Fruit fly (Drosophila melanogaster) whole organism, embryonic: ENCODE results near the gene CG4210.

Source experiments
- BEAF-32 ChIP-seq: fragments of 200-800 bp; sonication (Bioruptor generic); optimal IDR thresholded peaks from 3 replicates; lab custom pipeline; 2017; ENCODE audit warnings: missing biosample characterization, missing genetic modification characterization, mild to moderate bottlenecking, moderate library complexity, missing genetic modification reagents
- Bdp1 ChIP-seq: fragments of 200-800 bp; sonication (Bioruptor generic); optimal IDR thresholded peaks from 3 replicates; lab custom pipeline; 2016; ENCODE audit warnings: missing biosample characterization, missing genetic modification characterization
- CG10321 ChIP-seq: fragments of 200-800 bp; sonication (Bioruptor generic); IDR thresholded peaks from 2 replicates; pipeline ENCODE4 v1.3.6; 2022; ENCODE audit warnings: missing biosample characterization, missing genetic modification characterization
- CG11504 ChIP-seq: fragments of 200-800 bp; sonication (Bioruptor generic); optimal IDR thresholded peaks from 3 replicates; lab custom pipeline; 2019; ENCODE audit warnings: missing biosample characterization, mild to moderate bottlenecking, missing genetic modification characterization, moderate library complexity
- CG11723 ChIP-seq: fragments of 200-800 bp; sonication (Bioruptor generic); optimal IDR thresholded peaks from 2 replicates; lab custom pipeline; 2017; ENCODE audit warnings: missing biosample characterization, mild to moderate bottlenecking, missing genetic modification characterization
- CG12155 ChIP-seq: fragments of 200-800 bp; sonication (Bioruptor generic); optimal IDR thresholded peaks from 3 replicates; lab custom pipeline; 2016; ENCODE audit warnings: missing biosample characterization, missing genetic modification characterization
- CG12659 ChIP-seq: fragments of 200-800 bp; sonication (Bioruptor generic); optimal IDR thresholded peaks from 3 replicates; lab custom pipeline; 2017; ENCODE audit warnings: mild to moderate bottlenecking, missing biosample characterization, missing genetic modification reagents, missing genetic modification characterization
- CG15601 ChIP-seq: fragments of 200-800 bp; sonication (Bioruptor generic); optimal IDR thresholded peaks from 3 replicates; lab custom pipeline; 2019; ENCODE audit warnings: missing biosample characterization, mild to moderate bottlenecking, missing genetic modification characterization, moderate library complexity
- CG17361 ChIP-seq: fragments of 200-800 bp; sonication (Bioruptor generic); IDR thresholded peaks from 3 replicates; pipeline ENCODE4 v1.3.6; 2022; ENCODE audit warnings: missing biosample characterization, missing genetic modification characterization
- CG2120 ChIP-seq: fragments of 200-800 bp; sonication (Bioruptor generic); optimal IDR thresholded peaks from 3 replicates; lab custom pipeline; 2016; ENCODE audit warnings: missing biosample characterization, missing genetic modification characterization
- CG2712 ChIP-seq: fragments of 200-800 bp; optimal IDR thresholded peaks from 3 replicates; lab custom pipeline; 2019; ENCODE audit warnings: missing biosample characterization, mild to moderate bottlenecking, missing genetic modification characterization, moderate library complexity
- CG30020 ChIP-seq: fragments of 200-800 bp; optimal IDR thresholded peaks from 2 replicates; lab custom pipeline; 2019; ENCODE audit warnings: missing biosample characterization, mild to moderate bottlenecking, missing genetic modification characterization, moderate library complexity
- CG34376 ChIP-seq: fragments of 200-800 bp; sonication (Bioruptor generic); optimal IDR thresholded peaks from 2 replicates; lab custom pipeline; 2018; ENCODE audit warnings: missing biosample characterization, mild to moderate bottlenecking, missing genetic modification characterization
- CG4328 ChIP-seq: fragments of 200-800 bp; sonication (Bioruptor generic); optimal IDR thresholded peaks from 3 replicates; lab custom pipeline; 2017; ENCODE audit warnings: missing biosample characterization, missing genetic modification reagents, missing genetic modification characterization
- CG4617 ChIP-seq: fragments of 200-800 bp; sonication (Bioruptor generic); optimal IDR thresholded peaks from 3 replicates; lab custom pipeline; 2016; ENCODE audit warnings: missing biosample characterization, missing genetic modification characterization, borderline replicate concordance
- CG7745 ChIP-seq: fragments of 200-800 bp; sonication (Bioruptor generic); optimal IDR thresholded peaks from 2 replicates; lab custom pipeline; 2018; ENCODE audit warnings: missing biosample characterization, mild to moderate bottlenecking, missing genetic modification characterization, moderate library complexity
- CG7786 ChIP-seq: fragments of 200-800 bp; sonication (Bioruptor generic); optimal IDR thresholded peaks from 2 replicates; lab custom pipeline; 2016; ENCODE audit warnings: missing biosample characterization, missing genetic modification characterization
- CG8359 ChIP-seq: fragments of 200-800 bp; sonication (Bioruptor generic); optimal IDR thresholded peaks from 2 replicates; lab custom pipeline; 2017; ENCODE audit warnings: missing biosample characterization, mild to moderate bottlenecking, missing genetic modification characterization, borderline replicate concordance
- CG9797 ChIP-seq: fragments of 200-800 bp; sonication (Bioruptor generic); optimal IDR thresholded peaks from 3 replicates; lab custom pipeline; 2018; ENCODE audit warnings: missing biosample characterization, mild to moderate bottlenecking, missing genetic modification characterization
- CG9932 ChIP-seq: fragments of 200-800 bp; sonication (Bioruptor generic); IDR thresholded peaks from 2 replicates; pipeline ENCODE4 v1.3.6; 2022; ENCODE audit warnings: missing biosample characterization, missing genetic modification characterization
- CoRest ChIP-seq: fragments of 200-800 bp; sonication (Bioruptor generic); optimal IDR thresholded peaks from 3 replicates; lab custom pipeline; 2018; ENCODE audit warnings: missing biosample characterization, mild to moderate bottlenecking, missing genetic modification characterization, moderate library complexity
- Doc3 ChIP-seq: fragments of 200-800 bp; sonication (Bioruptor generic); IDR thresholded peaks from 3 replicates; pipeline ENCODE4 v1.3.6; 2022; ENCODE audit warnings: missing biosample characterization, missing genetic modification characterization; ENCODE audit not compliant: partially characterized antibody
- Ets97D ChIP-seq: fragments of 200-800 bp; sonication (Bioruptor generic); optimal IDR thresholded peaks from 3 replicates; lab custom pipeline; 2016; ENCODE audit warnings: missing biosample characterization, missing genetic modification characterization
- HmgZ ChIP-seq: fragments of 200-800 bp; sonication (Bioruptor generic); optimal IDR thresholded peaks from 2 replicates; lab custom pipeline; 2018; ENCODE audit warnings: missing biosample characterization, mild to moderate bottlenecking, missing genetic modification characterization
- MBD-R2 ChIP-seq: fragments of 200-800 bp; sonication (Bioruptor generic); IDR thresholded peaks from 2 replicates; pipeline ENCODE4 v1.3.6; 2022; ENCODE audit warnings: missing biosample characterization, missing genetic modification characterization
- PHDP ChIP-seq: fragments of 200-800 bp; sonication (Bioruptor generic); optimal IDR thresholded peaks from 3 replicates; lab custom pipeline; 2018; ENCODE audit warnings: missing biosample characterization, mild to moderate bottlenecking, missing genetic modification characterization, moderate library complexity
- Scr ChIP-seq: fragments of 200-800 bp; sonication (Bioruptor generic); IDR thresholded peaks from 2 replicates; pipeline ENCODE4 v1.3.6; 2022; ENCODE audit warnings: missing biosample characterization, missing genetic modification characterization; ENCODE audit not compliant: partially characterized antibody
- Sin3A ChIP-seq: fragments of >200 bp; optimal IDR thresholded peaks from 2 replicates; lab custom pipeline; 2018
- Sry-δ ChIP-seq: fragments of 200-800 bp; sonication (Bioruptor generic); optimal IDR thresholded peaks from 2 replicates; lab custom pipeline; 2016; ENCODE audit warnings: missing biosample characterization, missing genetic modification characterization
- Taf1 ChIP-seq: fragments of 200-800 bp; sonication (Bioruptor generic); IDR thresholded peaks from 2 replicates; pipeline ENCODE4 v1.3.6; 2022; ENCODE audit warnings: missing biosample characterization, missing genetic modification characterization
- YL-1 ChIP-seq: fragments of 200-800 bp; sonication (Bioruptor generic); optimal IDR thresholded peaks from 3 replicates; lab custom pipeline; 2017; ENCODE audit warnings: missing biosample characterization, mild to moderate bottlenecking, missing genetic modification characterization
- bab2 ChIP-seq: fragments of 200-800 bp; sonication (Bioruptor generic); optimal IDR thresholded peaks from 2 replicates; lab custom pipeline; 2016; ENCODE audit warnings: missing biosample characterization, missing genetic modification characterization
- bcd ChIP-seq: fragments of 200-800 bp; sonication (Bioruptor generic); optimal IDR thresholded peaks from 2 replicates; lab custom pipeline; 2017; ENCODE audit warnings: missing biosample characterization, mild to moderate bottlenecking, missing genetic modification characterization
- bsh ChIP-seq, 2 experiments: fragments of 200-800 bp; sonication (Bioruptor generic); optimal IDR thresholded peaks; 2 replicates each; lab custom pipeline; 2017 to 2018; ENCODE audit warnings: mild to moderate bottlenecking in 2 of 2, missing biosample characterization in 2 of 2, missing genetic modification characterization in 2 of 2, moderate library complexity in 1 of 2
- cg ChIP-seq: fragments of 200-800 bp; sonication (Bioruptor generic); optimal IDR thresholded peaks from 3 replicates; lab custom pipeline; 2019; ENCODE audit warnings: missing biosample characterization, mild to moderate bottlenecking, missing genetic modification characterization, moderate library complexity
- disco-r ChIP-seq: fragments of 200-800 bp; sonication (Bioruptor generic); optimal IDR thresholded peaks from 2 replicates; lab custom pipeline; 2016; ENCODE audit warnings: missing biosample characterization, missing genetic modification characterization
- ftz-f1 ChIP-seq: fragments of 200-800 bp; sonication (Bioruptor generic); optimal IDR thresholded peaks from 2 replicates; lab custom pipeline; 2016; ENCODE audit warnings: missing biosample characterization, missing genetic modification characterization
- gfzf ChIP-seq: fragments of 200-800 bp; sonication (Bioruptor generic); optimal IDR thresholded peaks from 2 replicates; lab custom pipeline; 2016; ENCODE audit warnings: missing biosample characterization, mild to moderate bottlenecking, missing genetic modification characterization, moderate library complexity
- grn ChIP-seq: fragments of 200-800 bp; sonication (Bioruptor generic); optimal IDR thresholded peaks from 3 replicates; lab custom pipeline; 2017; ENCODE audit warnings: missing biosample characterization, missing genetic modification characterization
- gt ChIP-seq: fragments of 200-800 bp; sonication (Bioruptor generic); IDR thresholded peaks from 2 replicates; pipeline ENCODE4 v1.3.6; 2022; ENCODE audit warnings: missing biosample characterization, missing genetic modification characterization
- onecut ChIP-seq: fragments of 200-800 bp; sonication (Bioruptor generic); IDR thresholded peaks from 2 replicates; pipeline ENCODE4 v1.3.6; 2022; ENCODE audit warnings: missing biosample characterization, missing genetic modification characterization
- org-1 ChIP-seq: fragments of 200-800 bp; sonication (Bioruptor generic); optimal IDR thresholded peaks from 2 replicates; lab custom pipeline; 2017; ENCODE audit warnings: missing biosample characterization, missing genetic modification characterization
- sc ChIP-seq, 3 experiments: fragments of >200 bp in 2 of 3; fragments of 200-800 bp in 1 of 3; sonication (Bioruptor generic) in 1 of 3; optimal IDR thresholded peaks; 2 replicates in 2 of 3; 3 replicates in 1 of 3; lab custom pipeline; 2017; ENCODE audit warnings: mild to moderate bottlenecking in 1 of 3, missing biosample characterization in 1 of 3, missing genetic modification characterization in 1 of 3, missing genetic modification reagents in 1 of 3
- schlank ChIP-seq: fragments of 200-800 bp; sonication (Bioruptor generic); optimal IDR thresholded peaks from 2 replicates; lab custom pipeline; 2018; ENCODE audit warnings: missing biosample characterization, mild to moderate bottlenecking, missing genetic modification characterization
- sens ChIP-seq: fragments of 200-800 bp; sonication (Bioruptor generic); peaks from one replicate; lab custom pipeline; 2016; ENCODE audit warnings: missing biosample characterization, missing genetic modification characterization
- shn ChIP-seq: fragments of 200-800 bp; sonication (Bioruptor generic); optimal IDR thresholded peaks from 3 replicates; lab custom pipeline; 2016; ENCODE audit warnings: missing biosample characterization, missing genetic modification characterization
- stwl ChIP-seq: fragments of 200-800 bp; sonication (Bioruptor generic); optimal IDR thresholded peaks from 3 replicates; lab custom pipeline; 2018; ENCODE audit warnings: missing biosample characterization, mild to moderate bottlenecking, missing genetic modification characterization, moderate library complexity
- tin ChIP-seq: fragments of 200-800 bp; sonication (Bioruptor generic); optimal IDR thresholded peaks from 3 replicates; lab custom pipeline; 2016; ENCODE audit warnings: missing biosample characterization, missing genetic modification characterization
- zen ChIP-seq: fragments of 200-800 bp; sonication (Bioruptor generic); optimal IDR thresholded peaks from 3 replicates; lab custom pipeline; 2018; ENCODE audit warnings: missing biosample characterization, mild to moderate bottlenecking, missing genetic modification characterization, moderate library complexity

Gene CG4210

dm6 chr3R:15213362-15213989, at the start of gene CG4210, which contains the start of gene CG6654:
Gene CG4210, plus strand, starts transcription at chr3R:15213974.
Gene CG6654, minus strand, starts transcription at chr3R:15213658.
- TF ChIP-seq CoRest (tag; lab: Kevin White, UChicago) (peak; percentile 56), sens (peak; percentile 85), stwl (tag; lab: Kevin White, UChicago) (peak; percentile 98), grn (GFP tag; lab: Kevin White, UChicago) (peak; percentile 88), org-1 (no peak), CG30020 (tag; lab: Kevin White, UChicago) (peak; percentile 47), CG34376 (peak; percentile 28), CG9932 (peak; percentile 54), onecut (GFP tag; lab: Robert Waterston, UW) (no peak), CG7786 (no peak), bab2 (GFP tag; lab: Kevin White, UChicago) (no peak), cg (GFP tag; lab: Kevin White, UChicago) (no peak), shn (no peak), ftz-f1 (peak; percentile 38), YL-1 (GFP tag; lab: Kevin White, UChicago) (peak; percentile 32), Ets97D (peak; percentile 44), CG4617 (GFP tag; lab: Kevin White, UChicago) (peak; percentile 78), CG2120 (GFP tag; lab: Kevin White, UChicago) (peak; percentile 53), Sin3A (peak; percentile 21), schlank (tag; lab: Kevin White, UChicago) (no peak), MBD-R2 (GFP tag; lab: Robert Waterston, UW) (peak; percentile 52), gfzf (GFP tag; lab: Kevin White, UChicago) (peak; percentile 86), Scr (GFP tag; lab: Robert Waterston, UW) (peak; percentile 68), Bdp1 (GFP tag; lab: Kevin White, UChicago) (no peak), CG11504 (tag; lab: Kevin White, UChicago) (no peak), CG12155 (peak; percentile 21), bsh (GFP tag; optimal IDR thresholded peaks at IDR 0.05; lab: Kevin White, UChicago) (peak in 1 of 2 experiments; percentile 16), CG15601 (tag; lab: Kevin White, UChicago) (peak; percentile 26), CG7745 (no peak), disco-r (GFP tag; lab: Kevin White, UChicago) (no peak), Taf1 (GFP tag; lab: Robert Waterston, UW) (no peak), CG12659 (peak; percentile 26), gt (no peak), Sry-δ (GFP tag; lab: Kevin White, UChicago) (peak; percentile 74), sc (optimal IDR thresholded peaks at IDR 0.05; lab: Kevin White, UChicago) (no peak), sc (GFP tag; optimal IDR thresholded peaks at IDR 0.05; lab: Kevin White, UChicago) (no peak), BEAF-32 (GFP tag; lab: Kevin White, UChicago) (peak; percentile 78), CG8359 (GFP tag; lab: Kevin White, UChicago) (no peak), tin (no peak), CG9797 (peak; percentile 84), PHDP (tag; lab: Kevin White, UChicago) (peak; percentile 8), Doc3 (peak; percentile 75), HmgZ (tag; lab: Kevin White, UChicago) (peak; percentile 48), CG17361 (peak; percentile 33; the same call in 1 of the 3 replicates), CG2712 (tag; lab: Kevin White, UChicago) (peak; percentile 49), CG10321 (no peak), bcd (GFP tag; lab: Kevin White, UChicago) (no peak), zen (peak; percentile 36), CG4328 (GFP tag; lab: Kevin White, UChicago) (peak; percentile 28), CG11723 (GFP tag; lab: Kevin White, UChicago) (no peak)
